Fruit fly (Drosophila melanogaster) whole organism, wandering third instar larva: ENCODE data around the gene Cubn.

ENCODE experiments used
- CG9705 ChIP-seq: fragments of 200-800 bp; sonication (Bioruptor generic); optimal IDR thresholded peaks from 2 replicates; lab custom pipeline; 2018; ENCODE audit warnings: missing biosample characterization, mild to moderate bottlenecking, missing genetic modification characterization
- foxo ChIP-seq, 2 experiments: fragments of 200-800 bp; sonication (Bioruptor generic); optimal IDR thresholded peaks; 2 replicates in 1 of 2; 3 replicates in 1 of 2; lab custom pipeline; 2016 to 2017; ENCODE audit warnings: missing biosample characterization in 2 of 2, missing genetic modification characterization in 2 of 2
- h ChIP-seq: fragments of 200-800 bp; sonication (Bioruptor generic); optimal IDR thresholded peaks from 3 replicates; lab custom pipeline; 2016; ENCODE audit warnings: missing biosample characterization, mild to moderate bottlenecking, missing genetic modification characterization
- sv ChIP-seq: fragments of 200-800 bp; sonication (Bioruptor generic); optimal IDR thresholded peaks from 3 replicates; lab custom pipeline; 2016; ENCODE audit warnings: missing biosample characterization, missing genetic modification characterization
- usp ChIP-seq: fragments of >200 bp; optimal IDR thresholded peaks from 2 replicates; lab custom pipeline; 2017; ENCODE audit warnings: missing biosample characterization, missing genetic modification characterization

- peak; percentile 83 for TF ChIP-seq sv (GFP tag; lab: Kevin White, UChicago)
- TF ChIP-seq CG9705 (GFP tag; lab: Kevin White, UChicago) = peak; percentile 73
- no peak for TF ChIP-seq usp
- peak; percentile 69 for TF ChIP-seq h (GFP tag; lab: Kevin White, UChicago)
- peak in 1 of 2 experiments; percentile 88 for TF ChIP-seq foxo (GFP tag; optimal IDR thresholded peaks at IDR 0.05; lab: Kevin White, UChicago)
Observed at dm6 chrX:9579918-9580521, 8.9 kb upstream of the Cubn start, which contains the start of gene LPCAT.
